Worm (Caenorhabditis elegans) whole organism, young adult: ENCODE measurements around the gene ZK1307.2.
A peak's percentile ranks its signal among the peaks of the same experiment; 100 is the strongest.

Source experiments
- B0035.1 ChIP-seq: sonication (generic microtip); optimal IDR thresholded peaks from 2 replicates; lab custom pipeline; 2016; ENCODE audit warnings: missing genetic modification characterization, mild to moderate bottlenecking, missing compliant biosample characterization, missing genotype, missing genetic modification reagents
- B0336.3 ChIP-seq: fragments of 200-800 bp; sonication (Bioruptor generic); IDR thresholded peaks from 2 replicates; pipeline ENCODE4 v1.3.6; 2022; ENCODE audit warnings: missing genetic modification characterization, missing compliant biosample characterization
- C06A6.2 ChIP-seq: fragments of 200-800 bp; sonication (Bioruptor generic); conservative IDR thresholded peaks from 2 replicates; pipeline ENCODE4 v1.3.6; 2022; ENCODE audit warnings: missing genetic modification characterization, missing compliant biosample characterization
- D2030.7 ChIP-seq: fragments of 200-800 bp; sonication (Bioruptor generic); IDR thresholded peaks from 2 replicates; pipeline ENCODE4 v1.3.6; 2022; ENCODE audit warnings: missing genetic modification reagents, missing genetic modification characterization, missing compliant biosample characterization
- F10E7.11 ChIP-seq: sonication (generic microtip); optimal IDR thresholded peaks from 2 replicates; lab custom pipeline; 2017; ENCODE audit warnings: mild to moderate bottlenecking, missing genetic modification characterization, moderate library complexity, missing compliant biosample characterization
- F22D6.2 ChIP-seq: sonication (generic microtip); optimal IDR thresholded peaks from 2 replicates; lab custom pipeline; 2016; ENCODE audit warnings: mild to moderate bottlenecking, missing genetic modification characterization, missing compliant biosample characterization
- F23B12.7 ChIP-seq: sonication (generic microtip); optimal IDR thresholded peaks from 2 replicates; lab custom pipeline; 2017; ENCODE audit warnings: missing genetic modification characterization, mild to moderate bottlenecking, missing compliant biosample characterization, antibody characterized with exemption, moderate library complexity; ENCODE audit not compliant: insufficient read depth
- F33H1.4 ChIP-seq: fragments of 200-800 bp; sonication (Bioruptor generic); IDR thresholded peaks from 2 replicates; pipeline ENCODE4 v1.3.6; 2022; ENCODE audit warnings: missing genetic modification reagents, missing genetic modification characterization, missing compliant biosample characterization
- F39B2.1 ChIP-seq: fragments of 200-800 bp; sonication (Bioruptor generic); IDR thresholded peaks from 2 replicates; pipeline ENCODE4 v1.3.6; 2022; ENCODE audit warnings: missing genetic modification reagents, missing genetic modification characterization, missing compliant biosample characterization
- F52B5.7 ChIP-seq: sonication (generic microtip); optimal IDR thresholded peaks from 2 replicates; lab custom pipeline; 2016; ENCODE audit warnings: mild to moderate bottlenecking, missing genetic modification characterization, missing compliant biosample characterization
- F55B11.4 ChIP-seq: sonication (generic microtip); optimal IDR thresholded peaks from 2 replicates; lab custom pipeline; 2016; ENCODE audit warnings: missing compliant biosample characterization, missing genetic modification characterization, borderline replicate concordance; ENCODE audit not compliant: insufficient read depth
- T07F8.4 ChIP-seq: sonication (generic microtip); optimal IDR thresholded peaks from 2 replicates; lab custom pipeline; 2016; ENCODE audit warnings: mild to moderate bottlenecking, missing genetic modification characterization, moderate library complexity, missing compliant biosample characterization
- Y53G8AR.9 ChIP-seq: fragments of 200-800 bp; sonication (Bioruptor generic); conservative IDR thresholded peaks from 2 replicates; pipeline ENCODE4 v1.3.6; 2022; ENCODE audit warnings: missing genetic modification reagents, missing genetic modification characterization, missing compliant biosample characterization
- athp-1 ChIP-seq: sonication (generic microtip); optimal IDR thresholded peaks from 2 replicates; lab custom pipeline; 2017; ENCODE audit warnings: mild to moderate bottlenecking, missing genetic modification characterization, missing compliant biosample characterization
- attf-3 ChIP-seq: fragments of 200-800 bp; sonication (Bioruptor generic); conservative IDR thresholded peaks from 2 replicates; pipeline ENCODE4 v1.3.6; 2022; ENCODE audit warnings: missing genetic modification reagents, missing genetic modification characterization, missing compliant biosample characterization
- attf-5 ChIP-seq: fragments of 200-800 bp; sonication (Bioruptor generic); optimal IDR thresholded peaks from 2 replicates; lab custom pipeline; 2018; ENCODE audit warnings: mild to moderate bottlenecking, missing genetic modification characterization, missing compliant biosample characterization
- bed-1 ChIP-seq: fragments of 200-800 bp; sonication (Bioruptor generic); IDR thresholded peaks from 2 replicates; pipeline ENCODE4 v1.3.6; 2022; ENCODE audit warnings: missing genetic modification reagents, missing genetic modification characterization, missing compliant biosample characterization
- bed-2 ChIP-seq: fragments of 200-800 bp; sonication (Bioruptor generic); IDR thresholded peaks from 2 replicates; pipeline ENCODE4 v1.3.6; 2022; ENCODE audit warnings: missing genetic modification reagents, missing genetic modification characterization, missing compliant biosample characterization
- ccch-3 ChIP-seq: fragments of 200-800 bp; sonication (Bioruptor generic); optimal IDR thresholded peaks from 2 replicates; lab custom pipeline; 2018; ENCODE audit warnings: mild to moderate bottlenecking, missing genetic modification characterization, missing compliant biosample characterization
- ceh-27 ChIP-seq: fragments of 200-800 bp; sonication (Bioruptor generic); optimal IDR thresholded peaks from 2 replicates; lab custom pipeline; 2018; ENCODE audit warnings: mild to moderate bottlenecking, missing genetic modification characterization, moderate library complexity, missing compliant biosample characterization
- ceh-79 ChIP-seq: sonication (generic microtip); optimal IDR thresholded peaks from 2 replicates; lab custom pipeline; 2017; ENCODE audit warnings: mild to moderate bottlenecking, missing genetic modification characterization, missing compliant biosample characterization
- chd-7 ChIP-seq: sonication (generic microtip); optimal IDR thresholded peaks from 2 replicates; lab custom pipeline; 2016; ENCODE audit warnings: mild to moderate bottlenecking, missing genetic modification characterization, moderate library complexity, missing compliant biosample characterization
- dpff-1 ChIP-seq: sonication (generic microtip); optimal IDR thresholded peaks from 2 replicates; lab custom pipeline; 2017; ENCODE audit warnings: mild to moderate bottlenecking, missing genetic modification characterization, missing compliant biosample characterization
- ekl-4 ChIP-seq: fragments of 200-800 bp; sonication (Bioruptor generic); IDR thresholded peaks from 2 replicates; pipeline ENCODE4 v1.3.6; 2022; ENCODE audit warnings: missing genetic modification reagents, missing genetic modification characterization, missing compliant biosample characterization
- ets-4 ChIP-seq: fragments of 200-800 bp; sonication (Bioruptor generic); optimal IDR thresholded peaks from 2 replicates; lab custom pipeline; 2018; ENCODE audit warnings: mild to moderate bottlenecking, missing genetic modification characterization, missing compliant biosample characterization
- hlh-12 ChIP-seq: sonication (generic microtip); optimal IDR thresholded peaks from 2 replicates; lab custom pipeline; 2016; ENCODE audit warnings: missing genetic modification characterization, missing compliant biosample characterization
- hlh-26 ChIP-seq: fragments of 200-800 bp; sonication (Bioruptor generic); conservative IDR thresholded peaks from 2 replicates; pipeline ENCODE4 v1.3.6; 2022; ENCODE audit warnings: missing genetic modification reagents, missing genetic modification characterization, missing compliant biosample characterization
- hmg-1.2 ChIP-seq: fragments of 200-800 bp; sonication (Bioruptor generic); IDR thresholded peaks from 2 replicates; pipeline ENCODE4 v1.3.6; 2022; ENCODE audit warnings: missing genetic modification reagents, missing genetic modification characterization, missing compliant biosample characterization
- hmg-20 ChIP-seq: fragments of 200-800 bp; sonication (Bioruptor generic); IDR thresholded peaks from 2 replicates; pipeline ENCODE4 v1.3.6; 2022; ENCODE audit warnings: missing genetic modification reagents, missing genetic modification characterization, missing compliant biosample characterization
- hsf-1 ChIP-seq: fragments of 200-800 bp; sonication (Bioruptor generic); IDR thresholded peaks from 2 replicates; pipeline ENCODE4 v1.3.6; 2022; ENCODE audit warnings: missing genetic modification reagents, missing genetic modification characterization, missing compliant biosample characterization
- lin-35 ChIP-seq, 3 experiments: fragments of 150-350 bp in 2 of 3; sonication (generic microtip) in 1 of 3; optimal IDR thresholded peaks; 2 replicates each; lab custom pipeline; 2014 to 2018; ENCODE audit warnings: missing biosample characterization in 3 of 3, missing genetic modification characterization in 3 of 3, missing genetic modification reagents in 3 of 3
- lir-1 ChIP-seq: fragments of 200-800 bp; sonication (Bioruptor generic); conservative IDR thresholded peaks from 2 replicates; pipeline ENCODE4 v1.3.6; 2022; ENCODE audit warnings: missing genetic modification reagents, missing genetic modification characterization, missing compliant biosample characterization
- lsl-1 ChIP-seq: fragments of 200-800 bp; sonication (Bioruptor generic); optimal IDR thresholded peaks from 2 replicates; lab custom pipeline; 2018; ENCODE audit warnings: mild to moderate bottlenecking, missing genetic modification characterization, moderate library complexity, missing compliant biosample characterization
- mxl-1 ChIP-seq: sonication (generic microtip); optimal IDR thresholded peaks from 2 replicates; lab custom pipeline; 2016; ENCODE audit warnings: missing genetic modification characterization, missing compliant biosample characterization
- nfya-1 ChIP-seq: sonication (generic microtip); optimal IDR thresholded peaks from 2 replicates; lab custom pipeline; 2017; ENCODE audit warnings: antibody characterized with exemption, missing compliant biosample characterization, missing genetic modification characterization, borderline replicate concordance; ENCODE audit not compliant: insufficient read depth
- nfya-2 ChIP-seq: fragments of 200-800 bp; sonication (Bioruptor generic); IDR thresholded peaks from 2 replicates; pipeline ENCODE4 v1.3.6; 2022; ENCODE audit warnings: missing genetic modification reagents, missing genetic modification characterization, missing compliant biosample characterization
- nfyb-1 ChIP-seq: fragments of 200-800 bp; sonication (Bioruptor generic); IDR thresholded peaks from 2 replicates; pipeline ENCODE4 v1.3.6; 2022; ENCODE audit warnings: missing genetic modification reagents, missing genetic modification characterization, missing compliant biosample characterization
- repo-1 ChIP-seq: sonication (generic microtip); optimal IDR thresholded peaks from 2 replicates; lab custom pipeline; 2017; ENCODE audit warnings: mild to moderate bottlenecking, missing genetic modification characterization, missing compliant biosample characterization
- sdz-38 ChIP-seq: sonication (generic microtip); optimal IDR thresholded peaks from 2 replicates; lab custom pipeline; 2016; ENCODE audit warnings: missing genotype, missing genetic modification characterization, missing compliant biosample characterization
- snpc-1.3 ChIP-seq: sonication (generic microtip); optimal IDR thresholded peaks from 2 replicates; lab custom pipeline; 2017; ENCODE audit warnings: missing genetic modification characterization, mild to moderate bottlenecking, missing compliant biosample characterization, antibody characterized with exemption, moderate library complexity, missing genotype, missing genetic modification reagents; ENCODE audit not compliant: insufficient read depth
- sptf-2 ChIP-seq: fragments of 200-800 bp; sonication (Bioruptor generic); optimal IDR thresholded peaks from 2 replicates; lab custom pipeline; 2018; ENCODE audit warnings: mild to moderate bottlenecking, missing genetic modification characterization, missing compliant biosample characterization
- tbp1 ChIP-seq: fragments of 200-800 bp; sonication (Bioruptor generic); optimal IDR thresholded peaks from 2 replicates; lab custom pipeline; 2018; ENCODE audit warnings: mild to moderate bottlenecking, missing genetic modification characterization, missing compliant biosample characterization
- unc-130 ChIP-seq: sonication (generic microtip); optimal IDR thresholded peaks from 2 replicates; lab custom pipeline; 2016; ENCODE audit warnings: missing genetic modification reagents, missing genetic modification characterization, missing compliant biosample characterization
- ztf-25 ChIP-seq: fragments of 200-800 bp; sonication (Bioruptor generic); IDR thresholded peaks from 2 replicates; pipeline ENCODE4 v1.3.6; 2022; ENCODE audit warnings: missing genetic modification reagents, missing genetic modification characterization, missing compliant biosample characterization
- ztf-26 ChIP-seq: sonication (generic microtip); optimal IDR thresholded peaks from 2 replicates; lab custom pipeline; 2017; ENCODE audit warnings: missing genetic modification characterization, missing compliant biosample characterization
- ztf-3 ChIP-seq: fragments of 200-800 bp; sonication (Bioruptor generic); optimal IDR thresholded peaks from 2 replicates; lab custom pipeline; 2018; ENCODE audit warnings: mild to moderate bottlenecking, missing genetic modification characterization, missing compliant biosample characterization
- ztf-6 ChIP-seq: fragments of 200-800 bp; sonication (Bioruptor generic); IDR thresholded peaks from 2 replicates; pipeline ENCODE4 v1.3.6; 2022; ENCODE audit warnings: missing genetic modification reagents, missing genetic modification characterization, missing compliant biosample characterization

Gene ZK1307.2

DNA sequence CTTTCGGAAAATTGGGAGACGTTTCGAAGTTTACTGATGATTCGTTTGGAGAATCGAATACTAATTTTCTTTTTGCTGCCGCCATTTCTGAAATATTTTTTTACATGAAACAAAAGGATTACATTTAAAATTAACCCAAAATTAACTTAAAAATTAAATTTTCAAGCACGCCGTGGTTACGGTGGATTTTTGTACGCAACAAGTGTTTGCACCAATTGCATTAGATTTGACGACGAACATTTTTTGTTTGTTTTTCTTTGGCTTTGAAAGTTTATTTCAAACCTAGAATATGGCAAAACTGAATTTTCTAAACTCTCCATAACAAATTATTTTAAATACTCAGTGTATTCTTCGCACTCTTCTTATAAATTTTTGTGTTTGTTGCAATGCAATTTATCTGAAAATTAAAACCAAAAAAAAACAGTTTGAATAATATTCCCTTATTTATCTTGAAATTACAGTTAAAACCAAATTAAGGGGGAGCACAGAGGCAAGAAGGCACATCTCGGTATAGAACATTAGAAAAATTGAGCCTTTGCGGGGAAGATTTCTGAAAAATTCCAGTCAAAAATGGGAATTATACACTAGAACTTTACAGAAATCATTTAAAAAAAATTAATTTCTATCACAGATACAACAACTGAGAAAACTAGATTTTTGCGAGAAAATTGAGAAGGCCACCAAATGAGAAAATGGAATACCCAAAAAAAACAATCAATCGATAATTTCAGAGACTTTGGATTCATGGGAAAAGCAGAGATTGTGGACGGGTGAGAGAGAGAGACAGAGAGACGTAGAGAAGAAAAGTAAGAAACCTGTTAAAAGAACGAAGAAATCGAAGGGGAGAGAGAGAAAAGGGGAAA lies 36.5 kb downstream of the ZK1307.2 start, which contains the start of gene hal-3 (continued):
- TF ChIP-seq hlh-26 (GFP tag; lab: Robert Waterston, UW) (no peak), lsl-1 (GFP tag; lab: Kevin White, UChicago) (peak; percentile 60), snpc-1.3 (tag; lab: Kevin White, UChicago) (no peak), bed-1 (GFP tag; lab: Robert Waterston, UW) (no peak), F33H1.4 (GFP tag; lab: Robert Waterston, UW) (no peak), bed-2 (GFP tag; lab: Robert Waterston, UW) (no peak), ccch-3 (no peak), T07F8.4 (tag; lab: Kevin White, UChicago) (no peak), attf-5 (GFP tag; lab: Kevin White, UChicago) (no peak), F39B2.1 (GFP tag; lab: Robert Waterston, UW) (no peak), hmg-1.2 (no peak), F52B5.7 (tag; lab: Kevin White, UChicago) (peak; percentile 22), lir-1 (GFP tag; lab: Robert Waterston, UW) (no peak), ztf-26 (tag; lab: Kevin White, UChicago) (no peak), athp-1 (tag; lab: Kevin White, UChicago) (no peak), Y53G8AR.9 (peak; percentile 73; the same call in 1 of the 2 replicates), hsf-1 (GFP tag; lab: Robert Waterston, UW) (no peak), attf-3 (GFP tag; lab: Robert Waterston, UW) (no peak; the same call in 1 of the 2 replicates), sptf-2 (GFP tag; lab: Kevin White, UChicago) (no peak), sdz-38 (tag; lab: Kevin White, UChicago) (no peak), F23B12.7 (tag; lab: Kevin White, UChicago) (no peak), nfya-2 (GFP tag; lab: Robert Waterston, UW) (no peak), hmg-20 (GFP tag; lab: Robert Waterston, UW) (no peak), nfyb-1 (0 out of 2 replicates have a peak, but pooled peaks have one; percentile 35), dpff-1 (tag; lab: Kevin White, UChicago) (peak; percentile 55), repo-1 (tag; lab: Kevin White, UChicago) (peak; percentile 60), ceh-27 (GFP tag; lab: Kevin White, UChicago) (no peak), hlh-12 (no peak), D2030.7 (GFP tag; lab: Robert Waterston, UW) (no peak), F22D6.2 (no peak), ztf-25 (peak; percentile 52; the same call in 1 of the 2 replicates), ets-4 (GFP tag; lab: Kevin White, UChicago) (no peak), nfya-1 (tag; lab: Kevin White, UChicago) (no peak), C06A6.2 (GFP tag; lab: Robert Waterston, UW) (no peak), chd-7 (tag; lab: Kevin White, UChicago) (no peak), ceh-79 (tag; lab: Kevin White, UChicago) (peak; percentile 46), F55B11.4 (tag; lab: Kevin White, UChicago) (no peak), B0035.1 (no peak), mxl-1 (tag; lab: Kevin White, UChicago) (no peak), unc-130 (no peak), B0336.3 (peak; percentile 76), ekl-4 (GFP tag; lab: Robert Waterston, UW) (no peak), F10E7.11 (tag; lab: Kevin White, UChicago) (peak; percentile 61), ztf-6 (GFP tag; lab: Robert Waterston, UW) (no peak), tbp1 (GFP tag; lab: Kevin White, UChicago) (peak; percentile 20), lin-35 (GFP tag; optimal IDR thresholded peaks at IDR 0.05; lab: Kevin White, UChicago) (no peak), ztf-3 (no peak)
